Worm (Caenorhabditis elegans): ENCODE measurements around the gene Y14H12B.1.

- TF ChIP-seq him-1 (tag; optimal IDR thresholded peaks at IDR 0.05) = no peak
- TF ChIP-seq dao-5 (tag; optimal IDR thresholded peaks at IDR 0.05) = no peak
- no peak for TF ChIP-seq W03F9.2 (tag; optimal IDR thresholded peaks at IDR 0.05)
These were observed 37.9 kb downstream of the Y14H12B.1 start, which contains the start of gene K10G6.9 for ce11 chrII:3972153-3972552.

All from whole organism, L4/young adult.